Fruit fly (Drosophila melanogaster) whole organism, prepupa: ENCODE measurements around the gene jdp.

Experiments
- CG10631 ChIP-seq: fragments of 200-800 bp; sonication (Bioruptor generic); optimal IDR thresholded peaks from 2 replicates; lab custom pipeline; 2016; ENCODE audit warnings: missing biosample characterization, missing genetic modification characterization
- CG11294 ChIP-seq: fragments of 200-800 bp; sonication (Bioruptor generic); IDR thresholded peaks from 2 replicates; pipeline ENCODE4 v1.3.6; 2022; ENCODE audit warnings: missing biosample characterization, missing genetic modification characterization
- CG1621 ChIP-seq: fragments of 200-800 bp; sonication (Bioruptor generic); optimal IDR thresholded peaks from 3 replicates; lab custom pipeline; 2018; ENCODE audit warnings: missing biosample characterization, mild to moderate bottlenecking, missing genetic modification characterization
- CG16779 ChIP-seq: fragments of 200-800 bp; sonication (Bioruptor generic); optimal IDR thresholded peaks from 3 replicates; lab custom pipeline; 2017; ENCODE audit warnings: missing biosample characterization, mild to moderate bottlenecking, missing genetic modification characterization
- CG3032 ChIP-seq: fragments of 200-800 bp; optimal IDR thresholded peaks from 2 replicates; lab custom pipeline; 2019; ENCODE audit warnings: missing biosample characterization, mild to moderate bottlenecking, missing genetic modification characterization, moderate library complexity
- CG31627 ChIP-seq: fragments of 200-800 bp; sonication (Bioruptor generic); optimal IDR thresholded peaks from 3 replicates; lab custom pipeline; 2016; ENCODE audit warnings: missing biosample characterization, missing genetic modification characterization
- CG32006 ChIP-seq: fragments of 200-800 bp; sonication (Bioruptor generic); optimal IDR thresholded peaks from 3 replicates; lab custom pipeline; 2017; ENCODE audit warnings: missing biosample characterization, mild to moderate bottlenecking, missing genetic modification characterization
- CG34406 ChIP-seq: fragments of 200-800 bp; sonication (Bioruptor generic); optimal IDR thresholded peaks from 3 replicates; lab custom pipeline; 2016; ENCODE audit warnings: missing biosample characterization, missing genetic modification characterization
- CG3919 ChIP-seq: fragments of 200-800 bp; sonication (Bioruptor generic); optimal IDR thresholded peaks from 3 replicates; lab custom pipeline; 2016; ENCODE audit warnings: missing biosample characterization, missing genetic modification characterization
- CG4318 ChIP-seq: fragments of 200-800 bp; sonication (Bioruptor generic); optimal IDR thresholded peaks from 3 replicates; lab custom pipeline; 2017; ENCODE audit warnings: missing biosample characterization, mild to moderate bottlenecking, missing genetic modification characterization
- CG6163 ChIP-seq: fragments of 200-800 bp; sonication (Bioruptor generic); IDR thresholded peaks from 3 replicates; pipeline ENCODE4 v1.3.6; 2022; ENCODE audit warnings: missing biosample characterization, missing genetic modification characterization
- CG6276 ChIP-seq: fragments of 200-800 bp; sonication (Bioruptor generic); optimal IDR thresholded peaks from 2 replicates; lab custom pipeline; 2017; ENCODE audit warnings: missing biosample characterization, mild to moderate bottlenecking, missing genetic modification characterization
- CG6792 ChIP-seq: fragments of 200-800 bp; sonication (Bioruptor generic); optimal IDR thresholded peaks from 3 replicates; lab custom pipeline; 2016; ENCODE audit warnings: missing biosample characterization, missing genetic modification characterization
- CG6808 ChIP-seq: fragments of 200-800 bp; sonication (Bioruptor generic); optimal IDR thresholded peaks from 3 replicates; lab custom pipeline; 2017; ENCODE audit warnings: missing biosample characterization, missing genetic modification characterization, mild to moderate bottlenecking, moderate library complexity, missing genetic modification reagents
- CG6854 ChIP-seq: fragments of 200-800 bp; sonication (Bioruptor generic); optimal IDR thresholded peaks from 2 replicates; lab custom pipeline; 2017; ENCODE audit warnings: missing biosample characterization, mild to moderate bottlenecking, missing genetic modification characterization
- CG7368 ChIP-seq: fragments of 200-800 bp; sonication (Bioruptor generic); optimal IDR thresholded peaks from 3 replicates; lab custom pipeline; 2016; ENCODE audit warnings: missing biosample characterization, missing genetic modification characterization
- CG8119 ChIP-seq: fragments of 200-800 bp; sonication (Bioruptor generic); IDR thresholded peaks from 3 replicates; pipeline ENCODE4 v1.3.6; 2022; ENCODE audit warnings: missing biosample characterization, missing genetic modification characterization
- CG8319 ChIP-seq: fragments of 200-800 bp; sonication (Bioruptor generic); optimal IDR thresholded peaks from 3 replicates; lab custom pipeline; 2016; ENCODE audit warnings: missing biosample characterization, missing genetic modification characterization
- CG8632 ChIP-seq: fragments of 200-800 bp; sonication (Bioruptor generic); optimal IDR thresholded peaks from 3 replicates; lab custom pipeline; 2016; ENCODE audit warnings: missing biosample characterization, missing genetic modification characterization
- CG9139 ChIP-seq: fragments of 200-800 bp; sonication (Bioruptor generic); optimal IDR thresholded peaks from 3 replicates; lab custom pipeline; 2017; ENCODE audit warnings: missing biosample characterization, mild to moderate bottlenecking, missing genetic modification characterization
- Eip75B ChIP-seq: fragments of 200-800 bp; sonication (Bioruptor generic); optimal IDR thresholded peaks from 3 replicates; lab custom pipeline; 2016; ENCODE audit warnings: missing biosample characterization, missing genetic modification characterization
- Eip78C ChIP-seq: fragments of 200-800 bp; sonication (Bioruptor generic); peaks from one replicate; lab custom pipeline; 2016; ENCODE audit warnings: missing biosample characterization, missing genetic modification characterization
- Ets21C ChIP-seq: fragments of 200-800 bp; sonication (Bioruptor generic); optimal IDR thresholded peaks from 3 replicates; lab custom pipeline; 2016; ENCODE audit warnings: missing biosample characterization, missing genetic modification characterization
- Hr39 ChIP-seq: fragments of 200-800 bp; sonication (Bioruptor generic); optimal IDR thresholded peaks from 2 replicates; lab custom pipeline; 2016; ENCODE audit warnings: missing biosample characterization, missing genetic modification characterization
- Hr4 ChIP-seq: fragments of 200-800 bp; sonication (Bioruptor generic); optimal IDR thresholded peaks from 3 replicates; lab custom pipeline; 2016; ENCODE audit warnings: missing biosample characterization, missing genetic modification characterization
- Lpt ChIP-seq: fragments of 200-800 bp; sonication (Bioruptor generic); optimal IDR thresholded peaks from 3 replicates; lab custom pipeline; 2016; ENCODE audit warnings: missing biosample characterization, missing genetic modification characterization
- Met ChIP-seq: fragments of 200-800 bp; sonication (Bioruptor generic); optimal IDR thresholded peaks from 3 replicates; lab custom pipeline; 2016; ENCODE audit warnings: missing biosample characterization, missing genetic modification characterization
- OdsH ChIP-seq: fragments of 200-800 bp; sonication (Bioruptor generic); optimal IDR thresholded peaks from 3 replicates; lab custom pipeline; 2016; ENCODE audit warnings: missing biosample characterization, missing genetic modification characterization
- Smox ChIP-seq: fragments of 200-800 bp; sonication (Bioruptor generic); optimal IDR thresholded peaks from 3 replicates; lab custom pipeline; 2016; ENCODE audit warnings: missing biosample characterization, missing genetic modification characterization
- Sox102F ChIP-seq: fragments of 200-800 bp; sonication (Bioruptor generic); optimal IDR thresholded peaks from 2 replicates; lab custom pipeline; 2016; ENCODE audit warnings: missing biosample characterization, mild to moderate bottlenecking, missing genetic modification characterization
- Sox14 ChIP-seq: fragments of 200-800 bp; sonication (Bioruptor generic); optimal IDR thresholded peaks from 3 replicates; lab custom pipeline; 2016; ENCODE audit warnings: missing biosample characterization, missing genetic modification characterization
- Sox15 ChIP-seq: fragments of 200-800 bp; sonication (Bioruptor generic); optimal IDR thresholded peaks from 3 replicates; lab custom pipeline; 2016; ENCODE audit warnings: missing biosample characterization, missing genetic modification characterization
- achi ChIP-seq: fragments of 200-800 bp; sonication (Bioruptor generic); optimal IDR thresholded peaks from 3 replicates; lab custom pipeline; 2016; ENCODE audit warnings: missing biosample characterization, missing genetic modification characterization
- acj6 ChIP-seq: fragments of 200-800 bp; sonication (Bioruptor generic); optimal IDR thresholded peaks from 3 replicates; lab custom pipeline; 2016; ENCODE audit warnings: missing biosample characterization, missing genetic modification characterization
- dac ChIP-seq: fragments of 200-800 bp; sonication (Bioruptor generic); optimal IDR thresholded peaks from 2 replicates; lab custom pipeline; 2017; ENCODE audit warnings: missing biosample characterization, mild to moderate bottlenecking, missing genetic modification characterization
- esn ChIP-seq: fragments of 200-800 bp; sonication (Bioruptor generic); optimal IDR thresholded peaks from 2 replicates; lab custom pipeline; 2016; ENCODE audit warnings: missing biosample characterization, mild to moderate bottlenecking, missing genetic modification characterization, moderate library complexity
- fd59A ChIP-seq: fragments of 200-800 bp; sonication (Bioruptor generic); optimal IDR thresholded peaks from 2 replicates; lab custom pipeline; 2017; ENCODE audit warnings: missing biosample characterization, mild to moderate bottlenecking, missing genetic modification characterization, missing genetic modification reagents
- fd85E ChIP-seq: fragments of 200-800 bp; sonication (Bioruptor generic); optimal IDR thresholded peaks from 3 replicates; lab custom pipeline; 2016; ENCODE audit warnings: missing biosample characterization, missing genetic modification characterization
- fkh ChIP-seq: fragments of 200-800 bp; sonication (Bioruptor generic); optimal IDR thresholded peaks from 3 replicates; lab custom pipeline; 2017; ENCODE audit warnings: missing biosample characterization, mild to moderate bottlenecking, missing genetic modification characterization, moderate library complexity
- lz ChIP-seq: fragments of 200-800 bp; sonication (Bioruptor generic); optimal IDR thresholded peaks from 3 replicates; lab custom pipeline; 2016; ENCODE audit warnings: missing biosample characterization, missing genetic modification characterization
- net ChIP-seq: fragments of 200-800 bp; sonication (Bioruptor generic); optimal IDR thresholded peaks from 3 replicates; lab custom pipeline; 2016; ENCODE audit warnings: missing biosample characterization, missing genetic modification characterization
- pdm3 ChIP-seq: fragments of 200-800 bp; sonication (Bioruptor generic); optimal IDR thresholded peaks from 3 replicates; lab custom pipeline; 2016; ENCODE audit warnings: missing biosample characterization, missing genetic modification characterization
- salr ChIP-seq, 2 experiments: fragments of 200-800 bp; sonication (Bioruptor generic); optimal IDR thresholded peaks; 3 replicates each; lab custom pipeline; 2016 to 2018; ENCODE audit warnings: missing biosample characterization in 2 of 2, missing genetic modification characterization in 2 of 2, mild to moderate bottlenecking in 1 of 2
- spab ChIP-seq: fragments of 200-800 bp; sonication (Bioruptor generic); optimal IDR thresholded peaks from 2 replicates; lab custom pipeline; 2017; ENCODE audit warnings: missing biosample characterization, mild to moderate bottlenecking, missing genetic modification characterization, missing genetic modification reagents
- topi ChIP-seq: fragments of 200-800 bp; sonication (Bioruptor generic); optimal IDR thresholded peaks from 3 replicates; lab custom pipeline; 2016; ENCODE audit warnings: missing biosample characterization, missing genetic modification characterization
- vri ChIP-seq: fragments of 200-800 bp; sonication (Bioruptor generic); optimal IDR thresholded peaks from 3 replicates; lab custom pipeline; 2016; ENCODE audit warnings: missing biosample characterization, mild to moderate bottlenecking, missing genetic modification characterization

The jdp gene

dm6 chr3R:30567215-30567614, 40.4 kb upstream of the jdp start (continued):
- TF ChIP-seq Lpt (GFP tag; lab: Kevin White, UChicago) (peak; percentile 19), fd85E (GFP tag; lab: Kevin White, UChicago) (no peak), Met (peak; percentile 50), CG8319 (no peak), Eip78C (GFP tag; lab: Kevin White, UChicago) (peak; percentile 88), acj6 (peak; percentile 40), topi (GFP tag; lab: Kevin White, UChicago) (peak; percentile 45), CG8119 (GFP tag; lab: Robert Waterston, UW) (peak; percentile 57; the same call in 2 of the 3 replicates), CG8632 (no peak), Sox15 (peak; percentile 4), CG31627 (GFP tag; lab: Kevin White, UChicago) (peak; percentile 40), Sox102F (peak; percentile 29), CG4318 (peak; percentile 76), CG7368 (GFP tag; lab: Kevin White, UChicago) (peak; percentile 29), CG6808 (no peak), achi (GFP tag; lab: Kevin White, UChicago) (peak; percentile 55), CG3032 (tag; lab: Kevin White, UChicago) (peak; percentile 14), lz (GFP tag; lab: Kevin White, UChicago) (peak; percentile 29), salr (GFP tag; optimal IDR thresholded peaks at IDR 0.05; lab: Kevin White, UChicago) (peak in 1 of 2 experiments; percentile 57), fd59A (GFP tag; lab: Kevin White, UChicago) (no peak), CG6276 (peak; percentile 61), CG1621 (tag; lab: Kevin White, UChicago) (no peak), CG16779 (tag; lab: Kevin White, UChicago) (no peak), CG34406 (peak; percentile 22), CG10631 (GFP tag; lab: Kevin White, UChicago) (peak; percentile 50), CG11294 (GFP tag; lab: Robert Waterston, UW) (no peak; the same call in 1 of the 2 replicates)

dm6 chr3R:30566181-30566902, 39.5 kb upstream of the jdp start:
- TF ChIP-seq fkh (GFP tag; lab: Kevin White, UChicago) (no peak), Eip78C (GFP tag; lab: Kevin White, UChicago) (peak; percentile 3)

- TF ChIP-seq Lpt (GFP tag; lab: Kevin White, UChicago) (no peak), OdsH (GFP tag; lab: Kevin White, UChicago) (peak; percentile 36), Ets21C (GFP tag; lab: Kevin White, UChicago) (no peak), CG1621 (tag; lab: Kevin White, UChicago) (no peak), CG11294 (GFP tag; lab: Robert Waterston, UW) (no peak), Hr4 (peak; percentile 54), CG8319 (no peak), dac (GFP tag; lab: Kevin White, UChicago) (no peak), CG6163 (GFP tag; lab: Robert Waterston, UW) (no peak), CG9139 (GFP tag; lab: Kevin White, UChicago) (no peak), Sox14 (GFP tag; lab: Kevin White, UChicago) (peak; percentile 23), lz (GFP tag; lab: Kevin White, UChicago) (no peak), CG3919 (GFP tag; lab: Kevin White, UChicago) (peak; percentile 4), Eip75B (GFP tag; lab: Kevin White, UChicago) (peak; percentile 29), CG34406 (no peak), CG8119 (GFP tag; lab: Robert Waterston, UW) (peak; percentile 52; the same call in 2 of the 3 replicates), Eip78C (GFP tag; lab: Kevin White, UChicago) (peak; percentile 80), CG31627 (GFP tag; lab: Kevin White, UChicago) (no peak), esn (GFP tag; lab: Kevin White, UChicago) (peak; percentile 7), net (GFP tag; lab: Kevin White, UChicago) (peak; percentile 1), pdm3 (peak; percentile 32), CG32006 (GFP tag; lab: Kevin White, UChicago) (peak; percentile 53), CG6792 (GFP tag; lab: Kevin White, UChicago) (peak; percentile 1), CG7368 (GFP tag; lab: Kevin White, UChicago) (no peak), Hr39 (peak; percentile 12), Sox15 (no peak), CG6854 (GFP tag; lab: Kevin White, UChicago) (no peak), Smox (peak; percentile 15), Met (peak; percentile 21), vri (peak; percentile 26), topi (GFP tag; lab: Kevin White, UChicago) (peak; percentile 9), spab (GFP tag; lab: Kevin White, UChicago) (no peak), CG16779 (tag; lab: Kevin White, UChicago) (no peak)
These were observed 37.6 kb upstream of the jdp start for dm6 chr3R:30564479-30564878.
